Fruit fly (Drosophila melanogaster) whole organism, embryonic: ENCODE results near the gene Cdc6.

Experiments used
- Bdp1 ChIP-seq: fragments of 200-800 bp; sonication (Bioruptor generic); optimal IDR thresholded peaks from 3 replicates; lab custom pipeline; 2016; ENCODE audit warnings: missing biosample characterization, missing genetic modification characterization
- CG10654 ChIP-seq: fragments of 200-800 bp; sonication (Bioruptor generic); optimal IDR thresholded peaks from 2 replicates; lab custom pipeline; 2016; ENCODE audit warnings: missing biosample characterization, missing genetic modification characterization
- CG10979 ChIP-seq: fragments of 200-800 bp; sonication (Bioruptor generic); optimal IDR thresholded peaks from 2 replicates; lab custom pipeline; 2018; ENCODE audit warnings: missing biosample characterization, mild to moderate bottlenecking, missing genetic modification characterization, moderate library complexity
- CG11695 ChIP-seq: fragments of 200-800 bp; sonication (Bioruptor generic); IDR thresholded peaks from 3 replicates; pipeline ENCODE4 v1.3.6; 2022; ENCODE audit warnings: missing biosample characterization, missing genetic modification characterization
- CG12104 ChIP-seq: fragments of 200-800 bp; sonication (Bioruptor generic); optimal IDR thresholded peaks from 3 replicates; lab custom pipeline; 2016; ENCODE audit warnings: missing biosample characterization, missing genetic modification characterization
- CG1602 ChIP-seq: fragments of 200-800 bp; sonication (Bioruptor generic); optimal IDR thresholded peaks from 3 replicates; lab custom pipeline; 2016; ENCODE audit warnings: missing biosample characterization, missing genetic modification characterization
- CG17912 ChIP-seq: fragments of 200-800 bp; sonication (Bioruptor generic); optimal IDR thresholded peaks from 2 replicates; lab custom pipeline; 2018; ENCODE audit warnings: missing biosample characterization, mild to moderate bottlenecking, missing genetic modification characterization
- CG1832 ChIP-seq: fragments of 200-800 bp; sonication (Bioruptor generic); optimal IDR thresholded peaks from 2 replicates; lab custom pipeline; 2017; ENCODE audit warnings: missing biosample characterization, mild to moderate bottlenecking, missing genetic modification characterization, inconsistent platforms
- CG18599 ChIP-seq: fragments of 200-800 bp; sonication (Bioruptor generic); optimal IDR thresholded peaks from 3 replicates; lab custom pipeline; 2017; ENCODE audit warnings: missing biosample characterization, missing genetic modification characterization, mild to moderate bottlenecking, moderate library complexity, missing genetic modification reagents
- CG2889 ChIP-seq: fragments of 200-800 bp; sonication (Bioruptor generic); IDR thresholded peaks from 3 replicates; pipeline ENCODE4 v1.3.6; 2022; ENCODE audit warnings: missing biosample characterization, missing genetic modification characterization
- CG32532 ChIP-seq: fragments of 200-800 bp; sonication (Bioruptor generic); IDR thresholded peaks from 2 replicates; pipeline ENCODE4 v1.3.6; 2022; ENCODE audit warnings: missing biosample characterization, missing genetic modification characterization
- CG3281 ChIP-seq: fragments of 200-800 bp; sonication (Bioruptor generic); optimal IDR thresholded peaks from 3 replicates; lab custom pipeline; 2017; ENCODE audit warnings: missing biosample characterization, mild to moderate bottlenecking, missing genetic modification characterization
- CG43689 ChIP-seq: fragments of 200-800 bp; sonication (Bioruptor generic); IDR thresholded peaks from 2 replicates; pipeline ENCODE4 v1.3.6; 2022; ENCODE audit warnings: missing biosample characterization, missing genetic modification characterization
- CG4854 ChIP-seq: fragments of 200-800 bp; sonication (Bioruptor generic); optimal IDR thresholded peaks from 2 replicates; lab custom pipeline; 2016; ENCODE audit warnings: missing biosample characterization, missing genetic modification characterization, inconsistent platforms
- CG7839 ChIP-seq: fragments of 200-800 bp; sonication (Bioruptor generic); optimal IDR thresholded peaks from 3 replicates; lab custom pipeline; 2018; ENCODE audit warnings: missing biosample characterization, mild to moderate bottlenecking, missing genetic modification characterization, moderate library complexity
- CG7963 ChIP-seq: fragments of 200-800 bp; sonication (Bioruptor generic); IDR thresholded peaks from 3 replicates; pipeline ENCODE4 v1.3.6; 2022; ENCODE audit warnings: missing biosample characterization, missing genetic modification characterization; ENCODE audit not compliant: partially characterized antibody
- CG9609 ChIP-seq: fragments of 200-800 bp; sonication (Bioruptor generic); optimal IDR thresholded peaks from 3 replicates; lab custom pipeline; 2016; ENCODE audit warnings: missing biosample characterization, missing genetic modification characterization
- D19A ChIP-seq: fragments of 200-800 bp; optimal IDR thresholded peaks from 3 replicates; lab custom pipeline; 2019; ENCODE audit warnings: missing biosample characterization, mild to moderate bottlenecking, missing genetic modification characterization, moderate library complexity
- Doc2 ChIP-seq: fragments of 200-800 bp; sonication (Bioruptor generic); IDR thresholded peaks from 2 replicates; pipeline ENCODE4 v1.3.6; 2022; ENCODE audit warnings: missing biosample characterization, missing genetic modification characterization
- ERR ChIP-seq: fragments of 200-800 bp; sonication (Bioruptor generic); optimal IDR thresholded peaks from 2 replicates; lab custom pipeline; 2016; ENCODE audit warnings: missing biosample characterization, missing genetic modification characterization
- Eip74EF ChIP-seq, 2 experiments: fragments of 200-800 bp in 1 of 2; fragments of >200 bp in 1 of 2; sonication (Bioruptor generic) in 1 of 2; optimal IDR thresholded peaks; 2 replicates each; lab custom pipeline; 2017 to 2019; ENCODE audit warnings: missing biosample characterization in 2 of 2, missing genetic modification characterization in 2 of 2, mild to moderate bottlenecking in 1 of 2, moderate library complexity in 1 of 2
- Fer1 ChIP-seq: fragments of 200-800 bp; sonication (Bioruptor generic); optimal IDR thresholded peaks from 2 replicates; lab custom pipeline; 2017; ENCODE audit warnings: missing biosample characterization, mild to moderate bottlenecking, missing genetic modification characterization
- HHEX ChIP-seq: fragments of 200-800 bp; sonication (Bioruptor generic); optimal IDR thresholded peaks from 3 replicates; lab custom pipeline; 2017; ENCODE audit warnings: missing biosample characterization, mild to moderate bottlenecking, missing genetic modification characterization, missing genetic modification reagents
- HLH3B ChIP-seq: fragments of 200-800 bp; sonication (Bioruptor generic); IDR thresholded peaks from 2 replicates; pipeline ENCODE4 v1.3.6; 2022; ENCODE audit warnings: missing biosample characterization, missing genetic modification characterization
- HmgD ChIP-seq: fragments of 200-800 bp; sonication (Bioruptor generic); optimal IDR thresholded peaks from 3 replicates; lab custom pipeline; 2016; ENCODE audit warnings: missing biosample characterization, missing genetic modification characterization
- Hr51 ChIP-seq, 2 experiments: fragments of 200-800 bp; sonication (Bioruptor generic); optimal IDR thresholded peaks; 2 replicates in 1 of 2; 3 replicates in 1 of 2; lab custom pipeline; 2016 to 2018; ENCODE audit warnings: missing biosample characterization in 2 of 2, missing genetic modification characterization in 2 of 2, mild to moderate bottlenecking in 1 of 2, moderate library complexity in 1 of 2
- Opbp ChIP-seq: fragments of 200-800 bp; sonication (Bioruptor generic); IDR thresholded peaks from 3 replicates; pipeline ENCODE4 v1.3.6; 2022; ENCODE audit warnings: missing biosample characterization, missing genetic modification characterization; ENCODE audit not compliant: partially characterized antibody
- Scr ChIP-seq: fragments of 200-800 bp; sonication (Bioruptor generic); IDR thresholded peaks from 2 replicates; pipeline ENCODE4 v1.3.6; 2022; ENCODE audit warnings: missing biosample characterization, missing genetic modification characterization; ENCODE audit not compliant: partially characterized antibody
- Sin3A ChIP-seq: fragments of >200 bp; optimal IDR thresholded peaks from 2 replicates; lab custom pipeline; 2018
- Trl ChIP-seq, 3 experiments: fragments of >200 bp in 2 of 3; fragments of 200-800 bp in 1 of 3; sonication (Bioruptor generic) in 1 of 3; optimal IDR thresholded peaks; 2 replicates in 1 of 3; 3 replicates in 2 of 3; lab custom pipeline; 2016 to 2017; ENCODE audit warnings: missing biosample characterization in 1 of 3, missing genetic modification characterization in 1 of 3
- Vsx1 ChIP-seq: fragments of 200-800 bp; sonication (Bioruptor generic); optimal IDR thresholded peaks from 2 replicates; lab custom pipeline; 2017; ENCODE audit warnings: missing biosample characterization, mild to moderate bottlenecking, missing genetic modification characterization, missing genetic modification reagents
- abd-A ChIP-seq: fragments of 200-800 bp; sonication (Bioruptor generic); optimal IDR thresholded peaks from 3 replicates; lab custom pipeline; 2019; ENCODE audit warnings: missing biosample characterization, mild to moderate bottlenecking, missing genetic modification characterization, moderate library complexity
- cwo ChIP-seq: fragments of 200-800 bp; sonication (Bioruptor generic); optimal IDR thresholded peaks from 3 replicates; lab custom pipeline; 2017; ENCODE audit warnings: missing biosample characterization, missing genetic modification characterization, mild to moderate bottlenecking, moderate library complexity, missing genetic modification reagents
- dysf ChIP-seq: fragments of 200-800 bp; sonication (Bioruptor generic); IDR thresholded peaks from 3 replicates; pipeline ENCODE4 v1.3.6; 2022; ENCODE audit warnings: missing biosample characterization, missing genetic modification characterization
- gro ChIP-seq: fragments of 200-800 bp; sonication (Bioruptor generic); optimal IDR thresholded peaks from 2 replicates; lab custom pipeline; 2016; ENCODE audit warnings: missing biosample characterization, missing genetic modification characterization
- ham ChIP-seq: fragments of 200-800 bp; sonication (Bioruptor generic); IDR thresholded peaks from 2 replicates; pipeline ENCODE4 v1.3.6; 2022; ENCODE audit warnings: missing biosample characterization, missing genetic modification characterization
- knrl ChIP-seq: fragments of 200-800 bp; sonication (Bioruptor generic); IDR thresholded peaks from 3 replicates; pipeline ENCODE4 v1.3.6; 2022; ENCODE audit warnings: missing biosample characterization, missing genetic modification characterization; ENCODE audit not compliant: partially characterized antibody
- luna ChIP-seq: fragments of 200-800 bp; sonication (Bioruptor generic); optimal IDR thresholded peaks from 2 replicates; lab custom pipeline; 2016; ENCODE audit warnings: missing biosample characterization, missing genetic modification characterization
- maf-S ChIP-seq: fragments of 200-800 bp; sonication (Bioruptor generic); optimal IDR thresholded peaks from 2 replicates; lab custom pipeline; 2016; ENCODE audit warnings: missing biosample characterization, missing genetic modification characterization
- pros ChIP-seq: fragments of 200-800 bp; sonication (Bioruptor generic); optimal IDR thresholded peaks from 3 replicates; lab custom pipeline; 2019; ENCODE audit warnings: missing biosample characterization, mild to moderate bottlenecking, missing genetic modification characterization, moderate library complexity
- pum ChIP-seq: fragments of 200-800 bp; sonication (Bioruptor generic); optimal IDR thresholded peaks from 2 replicates; lab custom pipeline; 2016; ENCODE audit warnings: missing biosample characterization, missing genetic modification characterization
- repo ChIP-seq: fragments of 200-800 bp; sonication (Bioruptor generic); optimal IDR thresholded peaks from 2 replicates; lab custom pipeline; 2016; ENCODE audit warnings: missing biosample characterization, missing genetic modification characterization
- salm ChIP-seq: fragments of 200-800 bp; sonication (Bioruptor generic); optimal IDR thresholded peaks from 2 replicates; lab custom pipeline; 2018; ENCODE audit warnings: missing biosample characterization, mild to moderate bottlenecking, missing genetic modification characterization
- slp2 ChIP-seq: fragments of 200-800 bp; sonication (Bioruptor generic); optimal IDR thresholded peaks from 2 replicates; lab custom pipeline; 2016; ENCODE audit warnings: missing biosample characterization, missing genetic modification characterization
- sqz ChIP-seq: fragments of 200-800 bp; sonication (Bioruptor generic); optimal IDR thresholded peaks from 3 replicates; lab custom pipeline; 2018; ENCODE audit warnings: missing biosample characterization, mild to moderate bottlenecking, missing genetic modification characterization
- sug ChIP-seq: fragments of 200-800 bp; optimal IDR thresholded peaks from 2 replicates; lab custom pipeline; 2019; ENCODE audit warnings: missing biosample characterization, mild to moderate bottlenecking, missing genetic modification characterization, moderate library complexity
- tx ChIP-seq: fragments of 200-800 bp; sonication (Bioruptor generic); optimal IDR thresholded peaks from 2 replicates; lab custom pipeline; 2016; ENCODE audit warnings: missing biosample characterization, missing genetic modification characterization
- zen ChIP-seq: fragments of 200-800 bp; sonication (Bioruptor generic); optimal IDR thresholded peaks from 3 replicates; lab custom pipeline; 2018; ENCODE audit warnings: missing biosample characterization, mild to moderate bottlenecking, missing genetic modification characterization, moderate library complexity
- zf30C ChIP-seq: fragments of 200-800 bp; sonication (Bioruptor generic); optimal IDR thresholded peaks from 3 replicates; lab custom pipeline; 2018; ENCODE audit warnings: missing biosample characterization, mild to moderate bottlenecking, missing genetic modification characterization

The Cdc6 gene

dm6 chr3L:8675545-8676084 lies 41.7 kb upstream of the Cdc6 start, which contains the start of gene hry (continued):
- TF ChIP-seq CG1832 (GFP tag; lab: Kevin White, UChicago) (no peak), Fer1 (GFP tag; lab: Kevin White, UChicago) (peak; percentile 68), abd-A (tag; lab: Kevin White, UChicago) (peak; percentile 88), ham (GFP tag; lab: Robert Waterston, UW) (no peak), CG18599 (peak; percentile 67), HHEX (GFP tag; lab: Kevin White, UChicago) (peak; percentile 25), Opbp (GFP tag; lab: Robert Waterston, UW) (peak; percentile 69; the same call in 2 of the 3 replicates), luna (GFP tag; lab: Kevin White, UChicago) (no peak), tx (GFP tag; lab: Kevin White, UChicago) (no peak), HLH3B (no peak), CG4854 (GFP tag; lab: Kevin White, UChicago) (no peak), HmgD (no peak), CG12104 (GFP tag; lab: Kevin White, UChicago) (no peak), Doc2 (no peak), Scr (GFP tag; lab: Robert Waterston, UW) (peak; percentile 47; the same call in 1 of the 2 replicates), sqz (GFP tag; lab: Kevin White, UChicago) (peak; percentile 37), salm (peak; percentile 39), gro (peak; percentile 32), Vsx1 (GFP tag; lab: Kevin White, UChicago) (peak; percentile 43), zf30C (GFP tag; lab: Kevin White, UChicago) (peak; percentile 28), dysf (0 out of 3 replicates have a peak, but pooled peaks have one; percentile 25), D19A (tag; lab: Kevin White, UChicago) (peak; percentile 57), zen (tag; lab: Kevin White, UChicago) (peak; percentile 21), CG10654 (GFP tag; lab: Kevin White, UChicago) (no peak), CG7839 (tag; lab: Kevin White, UChicago) (peak; percentile 19), Eip74EF (GFP tag; optimal IDR thresholded peaks at IDR 0.05; lab: Kevin White, UChicago) (peak in 1 of 2 experiments; percentile 44), cwo (GFP tag; lab: Kevin White, UChicago) (peak; percentile 92), CG2889 (GFP tag; lab: Robert Waterston, UW) (no peak), slp2 (no peak), CG1602 (no peak), CG10979 (tag; lab: Kevin White, UChicago) (peak; percentile 37), pum (GFP tag; lab: Kevin White, UChicago) (no peak), repo (GFP tag; lab: Kevin White, UChicago) (no peak), pros (GFP tag; lab: Kevin White, UChicago) (peak; percentile 43), CG7963 (GFP tag; lab: Robert Waterston, UW) (no peak), CG9609 (no peak), ERR (GFP tag; lab: Kevin White, UChicago) (no peak), maf-S (GFP tag; lab: Kevin White, UChicago) (no peak), CG32532 (peak; percentile 26; the same call in 1 of the 2 replicates), Bdp1 (no peak), knrl (GFP tag; lab: Robert Waterston, UW) (peak; percentile 33; the same call in 2 of the 3 replicates), sug (tag; lab: Kevin White, UChicago) (peak; percentile 98), Hr51 (GFP tag; optimal IDR thresholded peaks at IDR 0.05; lab: Kevin White, UChicago) (peak in 1 of 2 experiments; percentile 8), CG43689 (no peak), Sin3A (lab: Kevin White, UChicago) (no peak), Trl (optimal IDR thresholded peaks at IDR 0.05; lab: Kevin White, UChicago) (peak in 1 of 2 experiments; percentile 40), Trl (GFP tag; optimal IDR thresholded peaks at IDR 0.05; lab: Kevin White, UChicago) (no peak), CG17912 (peak; percentile 63), CG3281 (GFP tag; lab: Kevin White, UChicago) (peak; percentile 54), CG11695 (GFP tag; lab: Robert Waterston, UW) (peak; percentile 30; the same call in 2 of the 3 replicates)
